Fruit fly (Drosophila melanogaster): Measurements from ENCODE around the gene raskol.

raskol gene

DNA sequence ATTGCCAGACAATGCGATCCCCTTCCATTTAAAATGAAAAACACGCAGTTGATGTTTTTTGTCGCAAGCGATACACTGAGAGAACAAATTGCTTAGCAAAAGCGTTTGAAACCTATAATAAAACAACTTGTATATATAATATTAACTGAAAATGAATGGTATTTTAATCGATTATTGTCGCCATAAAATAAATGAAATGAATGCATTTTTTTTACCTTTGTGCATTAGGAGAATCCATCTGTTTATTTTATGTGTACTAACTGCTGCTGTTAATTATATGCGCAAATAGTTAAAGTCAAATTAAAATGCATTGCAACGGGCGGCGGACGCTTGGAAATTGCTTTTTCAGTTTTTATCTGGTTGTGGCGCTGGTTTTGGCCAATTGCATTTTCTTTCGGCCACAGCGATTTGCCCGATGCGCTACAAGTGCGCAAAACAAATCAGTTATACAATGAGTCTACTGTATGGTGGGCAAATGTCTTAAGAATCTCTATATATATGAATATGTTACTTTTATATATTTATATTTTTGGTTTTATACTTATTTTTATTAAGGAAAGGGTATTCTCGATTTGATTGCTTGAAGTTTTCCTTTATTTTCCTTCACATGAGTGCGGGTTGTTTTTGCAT lies 16.7 kb downstream of the raskol start (continued):
- TF ChIP-seq Doc2 (GFP tag; IDR thresholded peaks at IDR 0.05) = no peak
- TF ChIP-seq CG7271 (tag; optimal IDR thresholded peaks at IDR 0.05) = no peak
- TF ChIP-seq exex (tag; optimal IDR thresholded peaks at IDR 0.05) = no peak
- TF ChIP-seq prd (optimal IDR thresholded peaks at IDR 0.05) = no peak
- peak; percentile 44; the same call in 1 of the 3 replicates for TF ChIP-seq prd (GFP tag; IDR thresholded peaks at IDR 0.05)
- TF ChIP-seq az2 (GFP tag; optimal IDR thresholded peaks at IDR 0.05) = no peak
- no peak for TF ChIP-seq CG10431 (GFP tag; optimal IDR thresholded peaks at IDR 0.05)
- peak; percentile 42 for TF ChIP-seq Sox100B (GFP tag; optimal IDR thresholded peaks at IDR 0.05)
- TF ChIP-seq CG11695 (GFP tag; IDR thresholded peaks at IDR 0.05) = peak; percentile 48; the same call in 1 of the 3 replicates
- TF ChIP-seq bsh (GFP tag; optimal IDR thresholded peaks at IDR 0.05) = peak in 1 of 2 experiments; percentile 29
- TF ChIP-seq eyg (GFP tag; optimal IDR thresholded peaks at IDR 0.05) = no peak
- no peak for TF ChIP-seq Gug (GFP tag; IDR thresholded peaks at IDR 0.05)
- TF ChIP-seq CG6813 (GFP tag; optimal IDR thresholded peaks at IDR 0.05) = no peak
- no peak for TF ChIP-seq Sry-δ (GFP tag; optimal IDR thresholded peaks at IDR 0.05)
- TF ChIP-seq CG11696 (GFP tag; IDR thresholded peaks at IDR 0.05) = no peak
- no peak for TF ChIP-seq dati (GFP tag; IDR thresholded peaks at IDR 0.05)
- TF ChIP-seq Bteb2 (GFP tag; optimal IDR thresholded peaks at IDR 0.05) = no peak
- no peak for TF ChIP-seq tin (GFP tag; optimal IDR thresholded peaks at IDR 0.05)
- peak; percentile 26 for TF ChIP-seq CG18476 (GFP tag; optimal IDR thresholded peaks at IDR 0.05)
- no peak for TF ChIP-seq CG1792 (GFP tag; optimal IDR thresholded peaks at IDR 0.05)
- peak; percentile 5 for TF ChIP-seq BtbVII (GFP tag; optimal IDR thresholded peaks at IDR 0.05)
- no peak for TF ChIP-seq Hr39 (optimal IDR thresholded peaks at IDR 0.05)
- no peak for TF ChIP-seq otp (GFP tag; IDR thresholded peaks at IDR 0.05)
- TF ChIP-seq trh (GFP tag; optimal IDR thresholded peaks at IDR 0.05) = no peak
- no peak for TF ChIP-seq Nf-YB (GFP tag; optimal IDR thresholded peaks at IDR 0.05)
- TF ChIP-seq CG11398 (GFP tag; optimal IDR thresholded peaks at IDR 0.05) = no peak
- no peak for TF ChIP-seq dpn (GFP tag; optimal IDR thresholded peaks at IDR 0.05)
- TF ChIP-seq gro (GFP tag; optimal IDR thresholded peaks at IDR 0.05) = no peak
- no peak for TF ChIP-seq kah (GFP tag; optimal IDR thresholded peaks at IDR 0.05)
- TF ChIP-seq CrebB (tag; optimal IDR thresholded peaks at IDR 0.05) = no peak
- TF ChIP-seq Asciz (GFP tag; optimal IDR thresholded peaks at IDR 0.05) = no peak
- TF ChIP-seq CG30403 (GFP tag; optimal IDR thresholded peaks at IDR 0.05) = no peak
- TF ChIP-seq eve (GFP tag; optimal IDR thresholded peaks at IDR 0.05) = peak in 1 of 2 experiments; percentile 29
- TF ChIP-seq CG11504 (tag; optimal IDR thresholded peaks at IDR 0.05) = peak; percentile 72
- TF ChIP-seq CG42726 (GFP tag; IDR thresholded peaks at IDR 0.05; ENCODE audit: partially characterized antibody) = no peak
- no peak for TF ChIP-seq ftz-f1 (GFP tag; optimal IDR thresholded peaks at IDR 0.05)
- TF ChIP-seq pho (GFP tag; optimal IDR thresholded peaks at IDR 0.05) = no peak
- TF ChIP-seq sqz (GFP tag; optimal IDR thresholded peaks at IDR 0.05) = no peak
- TF ChIP-seq CG7786 (GFP tag; optimal IDR thresholded peaks at IDR 0.05) = no peak
- no peak for TF ChIP-seq CG34422 (GFP tag; IDR thresholded peaks at IDR 0.05)
- no peak for TF ChIP-seq CG3407 (GFP tag; optimal IDR thresholded peaks at IDR 0.05)
- no peak for TF ChIP-seq CG8478 (optimal IDR thresholded peaks at IDR 0.05)
- TF ChIP-seq CG14860 (GFP tag; IDR thresholded peaks at IDR 0.05; ENCODE audit: partially characterized antibody) = no peak
- TF ChIP-seq sr (GFP tag; IDR thresholded peaks at IDR 0.05) = no peak
- TF ChIP-seq zfh1 (GFP tag; IDR thresholded peaks at IDR 0.05) = no peak
- no peak for TF ChIP-seq Awh (GFP tag; IDR thresholded peaks at IDR 0.05)
- no peak for TF ChIP-seq CG16813 (GFP tag; IDR thresholded peaks at IDR 0.05; ENCODE audit: partially characterized antibody)
- TF ChIP-seq CG13296 (GFP tag; optimal IDR thresholded peaks at IDR 0.05) = peak; percentile 31
- TF ChIP-seq pros (GFP tag; optimal IDR thresholded peaks at IDR 0.05) = no peak
- no peak for TF ChIP-seq Dad (GFP tag; optimal IDR thresholded peaks at IDR 0.05)
- no peak for TF ChIP-seq CG11456 (GFP tag; IDR thresholded peaks at IDR 0.05)
- TF ChIP-seq wor (GFP tag; IDR thresholded peaks at IDR 0.05) = no peak
